Fruit fly (Drosophila melanogaster) whole organism, prepupa: ENCODE measurements around the gene Prosbeta2.

Experiments
- CG10631 ChIP-seq: fragments of 200-800 bp; sonication (Bioruptor generic); optimal IDR thresholded peaks from 2 replicates; lab custom pipeline; 2016; ENCODE audit warnings: missing biosample characterization, missing genetic modification characterization
- CG10669 ChIP-seq: fragments of 200-800 bp; sonication (Bioruptor generic); optimal IDR thresholded peaks from 3 replicates; lab custom pipeline; 2018; ENCODE audit warnings: missing biosample characterization, mild to moderate bottlenecking, missing genetic modification characterization, moderate library complexity
- CG11294 ChIP-seq: fragments of 200-800 bp; sonication (Bioruptor generic); IDR thresholded peaks from 2 replicates; pipeline ENCODE4 v1.3.6; 2022; ENCODE audit warnings: missing biosample characterization, missing genetic modification characterization
- CG11762 ChIP-seq: fragments of 200-800 bp; sonication (Bioruptor generic); optimal IDR thresholded peaks from 3 replicates; lab custom pipeline; 2016; ENCODE audit warnings: missing biosample characterization, missing genetic modification characterization; ENCODE audit not compliant: insufficient read depth
- CG11902 ChIP-seq: fragments of 200-800 bp; sonication (Bioruptor generic); optimal IDR thresholded peaks from 3 replicates; lab custom pipeline; 2016; ENCODE audit warnings: missing biosample characterization, missing genetic modification characterization
- CG15336 ChIP-seq: fragments of 200-800 bp; sonication (Bioruptor generic); IDR thresholded peaks from 2 replicates; pipeline ENCODE4 v1.3.6; 2022; ENCODE audit warnings: missing biosample characterization, missing genetic modification characterization
- CG16779 ChIP-seq: fragments of 200-800 bp; sonication (Bioruptor generic); optimal IDR thresholded peaks from 3 replicates; lab custom pipeline; 2017; ENCODE audit warnings: missing biosample characterization, mild to moderate bottlenecking, missing genetic modification characterization
- CG31627 ChIP-seq: fragments of 200-800 bp; sonication (Bioruptor generic); optimal IDR thresholded peaks from 3 replicates; lab custom pipeline; 2016; ENCODE audit warnings: missing biosample characterization, missing genetic modification characterization
- CG32006 ChIP-seq: fragments of 200-800 bp; sonication (Bioruptor generic); optimal IDR thresholded peaks from 3 replicates; lab custom pipeline; 2017; ENCODE audit warnings: missing biosample characterization, mild to moderate bottlenecking, missing genetic modification characterization
- CG34406 ChIP-seq: fragments of 200-800 bp; sonication (Bioruptor generic); optimal IDR thresholded peaks from 3 replicates; lab custom pipeline; 2016; ENCODE audit warnings: missing biosample characterization, missing genetic modification characterization
- CG3919 ChIP-seq: fragments of 200-800 bp; sonication (Bioruptor generic); optimal IDR thresholded peaks from 3 replicates; lab custom pipeline; 2016; ENCODE audit warnings: missing biosample characterization, missing genetic modification characterization
- CG6163 ChIP-seq: fragments of 200-800 bp; sonication (Bioruptor generic); IDR thresholded peaks from 3 replicates; pipeline ENCODE4 v1.3.6; 2022; ENCODE audit warnings: missing biosample characterization, missing genetic modification characterization
- CG6276 ChIP-seq: fragments of 200-800 bp; sonication (Bioruptor generic); optimal IDR thresholded peaks from 2 replicates; lab custom pipeline; 2017; ENCODE audit warnings: missing biosample characterization, mild to moderate bottlenecking, missing genetic modification characterization
- CG6792 ChIP-seq: fragments of 200-800 bp; sonication (Bioruptor generic); optimal IDR thresholded peaks from 3 replicates; lab custom pipeline; 2016; ENCODE audit warnings: missing biosample characterization, missing genetic modification characterization
- CG6854 ChIP-seq: fragments of 200-800 bp; sonication (Bioruptor generic); optimal IDR thresholded peaks from 2 replicates; lab custom pipeline; 2017; ENCODE audit warnings: missing biosample characterization, mild to moderate bottlenecking, missing genetic modification characterization
- CG7368 ChIP-seq: fragments of 200-800 bp; sonication (Bioruptor generic); optimal IDR thresholded peaks from 3 replicates; lab custom pipeline; 2016; ENCODE audit warnings: missing biosample characterization, missing genetic modification characterization
- CG8119 ChIP-seq: fragments of 200-800 bp; sonication (Bioruptor generic); IDR thresholded peaks from 3 replicates; pipeline ENCODE4 v1.3.6; 2022; ENCODE audit warnings: missing biosample characterization, missing genetic modification characterization
- CG8319 ChIP-seq: fragments of 200-800 bp; sonication (Bioruptor generic); optimal IDR thresholded peaks from 3 replicates; lab custom pipeline; 2016; ENCODE audit warnings: missing biosample characterization, missing genetic modification characterization
- Eip75B ChIP-seq: fragments of 200-800 bp; sonication (Bioruptor generic); optimal IDR thresholded peaks from 3 replicates; lab custom pipeline; 2016; ENCODE audit warnings: missing biosample characterization, missing genetic modification characterization
- Eip78C ChIP-seq: fragments of 200-800 bp; sonication (Bioruptor generic); peaks from one replicate; lab custom pipeline; 2016; ENCODE audit warnings: missing biosample characterization, missing genetic modification characterization
- Eip93F ChIP-seq: fragments of 200-800 bp; sonication (Bioruptor generic); optimal IDR thresholded peaks from 2 replicates; lab custom pipeline; 2016; ENCODE audit warnings: missing biosample characterization, mild to moderate bottlenecking, missing genetic modification characterization
- Ets21C ChIP-seq: fragments of 200-800 bp; sonication (Bioruptor generic); optimal IDR thresholded peaks from 3 replicates; lab custom pipeline; 2016; ENCODE audit warnings: missing biosample characterization, missing genetic modification characterization
- Ets96B ChIP-seq: fragments of 200-800 bp; optimal IDR thresholded peaks from 2 replicates; lab custom pipeline; 2019; ENCODE audit warnings: missing biosample characterization, mild to moderate bottlenecking, missing genetic modification characterization, moderate library complexity
- Gug ChIP-seq: fragments of 200-800 bp; sonication (Bioruptor generic); IDR thresholded peaks from 2 replicates; pipeline ENCODE4 v1.3.6; 2022; ENCODE audit warnings: missing biosample characterization, missing genetic modification characterization
- Hr38 ChIP-seq: sonication (Bioruptor generic); optimal IDR thresholded peaks from 2 replicates; lab custom pipeline; 2016; ENCODE audit warnings: missing biosample characterization, missing genetic modification characterization
- Hr39 ChIP-seq: fragments of 200-800 bp; sonication (Bioruptor generic); optimal IDR thresholded peaks from 2 replicates; lab custom pipeline; 2016; ENCODE audit warnings: missing biosample characterization, missing genetic modification characterization
- Hr4 ChIP-seq: fragments of 200-800 bp; sonication (Bioruptor generic); optimal IDR thresholded peaks from 3 replicates; lab custom pipeline; 2016; ENCODE audit warnings: missing biosample characterization, missing genetic modification characterization
- Met ChIP-seq: fragments of 200-800 bp; sonication (Bioruptor generic); optimal IDR thresholded peaks from 3 replicates; lab custom pipeline; 2016; ENCODE audit warnings: missing biosample characterization, missing genetic modification characterization
- OdsH ChIP-seq: fragments of 200-800 bp; sonication (Bioruptor generic); optimal IDR thresholded peaks from 3 replicates; lab custom pipeline; 2016; ENCODE audit warnings: missing biosample characterization, missing genetic modification characterization
- Smox ChIP-seq: fragments of 200-800 bp; sonication (Bioruptor generic); optimal IDR thresholded peaks from 3 replicates; lab custom pipeline; 2016; ENCODE audit warnings: missing biosample characterization, missing genetic modification characterization
- Sox102F ChIP-seq: fragments of 200-800 bp; sonication (Bioruptor generic); optimal IDR thresholded peaks from 2 replicates; lab custom pipeline; 2016; ENCODE audit warnings: missing biosample characterization, mild to moderate bottlenecking, missing genetic modification characterization
- Sox15 ChIP-seq: fragments of 200-800 bp; sonication (Bioruptor generic); optimal IDR thresholded peaks from 3 replicates; lab custom pipeline; 2016; ENCODE audit warnings: missing biosample characterization, missing genetic modification characterization
- achi ChIP-seq: fragments of 200-800 bp; sonication (Bioruptor generic); optimal IDR thresholded peaks from 3 replicates; lab custom pipeline; 2016; ENCODE audit warnings: missing biosample characterization, missing genetic modification characterization
- cyc ChIP-seq: fragments of 200-800 bp; sonication (Bioruptor generic); optimal IDR thresholded peaks from 3 replicates; lab custom pipeline; 2016; ENCODE audit warnings: missing biosample characterization, missing genetic modification characterization
- dac ChIP-seq: fragments of 200-800 bp; sonication (Bioruptor generic); optimal IDR thresholded peaks from 2 replicates; lab custom pipeline; 2017; ENCODE audit warnings: missing biosample characterization, mild to moderate bottlenecking, missing genetic modification characterization
- eg ChIP-seq: fragments of 200-800 bp; sonication (Bioruptor generic); IDR thresholded peaks from 3 replicates; pipeline ENCODE4 v1.3.6; 2022; ENCODE audit warnings: missing biosample characterization, missing genetic modification characterization
- esn ChIP-seq: fragments of 200-800 bp; sonication (Bioruptor generic); optimal IDR thresholded peaks from 2 replicates; lab custom pipeline; 2016; ENCODE audit warnings: missing biosample characterization, mild to moderate bottlenecking, missing genetic modification characterization, moderate library complexity
- fd59A ChIP-seq: fragments of 200-800 bp; sonication (Bioruptor generic); optimal IDR thresholded peaks from 2 replicates; lab custom pipeline; 2017; ENCODE audit warnings: missing biosample characterization, mild to moderate bottlenecking, missing genetic modification characterization, missing genetic modification reagents
- fd85E ChIP-seq: fragments of 200-800 bp; sonication (Bioruptor generic); optimal IDR thresholded peaks from 3 replicates; lab custom pipeline; 2016; ENCODE audit warnings: missing biosample characterization, missing genetic modification characterization
- fkh ChIP-seq: fragments of 200-800 bp; sonication (Bioruptor generic); optimal IDR thresholded peaks from 3 replicates; lab custom pipeline; 2017; ENCODE audit warnings: missing biosample characterization, mild to moderate bottlenecking, missing genetic modification characterization, moderate library complexity
- net ChIP-seq: fragments of 200-800 bp; sonication (Bioruptor generic); optimal IDR thresholded peaks from 3 replicates; lab custom pipeline; 2016; ENCODE audit warnings: missing biosample characterization, missing genetic modification characterization
- pdm3 ChIP-seq: fragments of 200-800 bp; sonication (Bioruptor generic); optimal IDR thresholded peaks from 3 replicates; lab custom pipeline; 2016; ENCODE audit warnings: missing biosample characterization, missing genetic modification characterization
- spab ChIP-seq: fragments of 200-800 bp; sonication (Bioruptor generic); optimal IDR thresholded peaks from 2 replicates; lab custom pipeline; 2017; ENCODE audit warnings: missing biosample characterization, mild to moderate bottlenecking, missing genetic modification characterization, missing genetic modification reagents
- ss ChIP-seq, 2 experiments: fragments of 200-800 bp; sonication (Bioruptor generic); optimal IDR thresholded peaks; 2 replicates in 1 of 2; 3 replicates in 1 of 2; lab custom pipeline; 2017 to 2018; ENCODE audit warnings: mild to moderate bottlenecking in 2 of 2, missing biosample characterization in 2 of 2, missing genetic modification characterization in 2 of 2, moderate library complexity in 1 of 2
- svp ChIP-seq: fragments of 200-800 bp; sonication (Bioruptor generic); peaks from one replicate; lab custom pipeline; 2016; ENCODE audit warnings: missing biosample characterization, missing genetic modification characterization
- topi ChIP-seq: fragments of 200-800 bp; sonication (Bioruptor generic); optimal IDR thresholded peaks from 3 replicates; lab custom pipeline; 2016; ENCODE audit warnings: missing biosample characterization, missing genetic modification characterization

The Prosbeta2 gene

DNA sequence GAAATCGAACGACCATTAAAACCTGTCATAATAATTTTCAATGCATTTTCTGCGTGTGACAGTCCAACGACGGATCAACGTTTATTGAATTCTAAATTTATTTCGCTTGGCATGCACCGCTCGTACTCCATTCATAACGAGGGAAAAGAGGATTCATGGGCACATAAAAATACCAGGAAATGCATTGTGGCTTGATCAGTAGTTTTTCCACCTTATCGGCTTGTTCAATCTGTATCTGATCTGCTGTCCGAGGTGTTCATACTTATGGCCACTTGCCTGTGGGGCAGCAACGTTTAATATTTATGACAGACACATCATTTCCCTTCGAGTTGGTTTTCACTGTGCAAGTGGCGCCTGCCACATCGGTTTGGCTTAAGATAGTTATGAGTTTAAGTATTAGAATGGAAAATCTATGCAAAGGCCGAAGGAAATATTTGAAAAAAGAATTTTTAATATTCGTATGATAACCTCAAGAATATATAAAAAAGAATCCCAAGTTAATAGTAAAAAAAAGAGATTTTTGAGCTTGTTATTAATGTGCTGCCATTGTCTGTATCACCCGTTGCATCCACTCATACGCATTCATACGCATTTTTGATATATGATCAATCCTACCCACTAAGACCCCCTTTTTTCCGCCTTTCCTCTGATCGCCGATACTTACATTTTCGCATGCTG, 7.7 kb downstream of the Prosbeta2 start (continued):
- TF ChIP-seq Gug (GFP tag; lab: Robert Waterston, UW) (no peak), Sox15 (GFP tag; lab: Kevin White, UChicago) (no peak), CG8319 (GFP tag; lab: Kevin White, UChicago) (no peak), CG32006 (GFP tag; lab: Kevin White, UChicago) (peak; percentile 58), CG31627 (GFP tag; lab: Kevin White, UChicago) (peak; percentile 16), CG6792 (GFP tag; lab: Kevin White, UChicago) (peak; percentile 8), CG11902 (no peak), Hr39 (no peak), CG7368 (GFP tag; lab: Kevin White, UChicago) (no peak), CG11294 (GFP tag; lab: Robert Waterston, UW) (no peak), Smox (peak; percentile 18), OdsH (GFP tag; lab: Kevin White, UChicago) (peak; percentile 58), fd85E (GFP tag; lab: Kevin White, UChicago) (no peak), Met (GFP tag; lab: Kevin White, UChicago) (peak; percentile 42), ss (GFP tag; optimal IDR thresholded peaks at IDR 0.05; lab: Kevin White, UChicago) (peak in 1 of 2 experiments; percentile 16), fkh (GFP tag; lab: Kevin White, UChicago) (no peak), CG10669 (peak; percentile 16), esn (peak; percentile 28)
- TF ChIP-seq, all 60 proteins: peak for 35

DNA sequence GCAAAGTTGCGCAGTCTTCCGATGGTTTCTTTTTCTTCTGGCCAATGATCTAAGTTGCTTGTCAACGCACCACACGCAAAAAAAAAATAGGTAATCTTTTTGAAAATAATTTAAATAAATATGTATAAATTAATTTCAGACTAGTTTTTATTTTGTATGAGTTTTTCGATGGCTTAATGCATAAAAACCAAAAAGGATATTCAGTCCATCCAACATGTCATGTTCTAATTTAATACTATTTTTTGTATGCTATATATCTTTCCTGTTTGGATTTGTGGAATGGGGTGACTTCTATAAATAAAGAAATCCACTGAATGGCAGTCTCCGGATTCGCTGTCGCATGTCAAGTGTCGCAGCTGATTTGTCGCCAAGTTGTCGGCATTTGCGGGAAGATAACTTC, 9.9 kb downstream of the Prosbeta2 start:
- TF ChIP-seq Hr4 (GFP tag; lab: Kevin White, UChicago) (peak; percentile 22), Eip78C (GFP tag; lab: Kevin White, UChicago) (peak; percentile 62), CG6163 (GFP tag; lab: Robert Waterston, UW) (peak; percentile 49; the same call in 1 of the 3 replicates), fd85E (GFP tag; lab: Kevin White, UChicago) (no peak), Met (GFP tag; lab: Kevin White, UChicago) (no peak), Eip93F (no peak), CG31627 (GFP tag; lab: Kevin White, UChicago) (no peak), svp (GFP tag; lab: Kevin White, UChicago) (no peak), topi (GFP tag; lab: Kevin White, UChicago) (no peak), fkh (GFP tag; lab: Kevin White, UChicago) (no peak), Ets21C (no peak), achi (GFP tag; lab: Kevin White, UChicago) (peak; percentile 3), CG11762 (GFP tag; lab: Kevin White, UChicago) (no peak), spab (no peak), Sox15 (GFP tag; lab: Kevin White, UChicago) (no peak), dac (GFP tag; lab: Kevin White, UChicago) (peak; percentile 4), CG6792 (GFP tag; lab: Kevin White, UChicago) (no peak), CG8119 (GFP tag; lab: Robert Waterston, UW) (peak; percentile 30; the same call in 1 of the 3 replicates), Hr39 (no peak), net (no peak), CG15336 (GFP tag; lab: Robert Waterston, UW) (peak; percentile 68), CG32006 (GFP tag; lab: Kevin White, UChicago) (peak; percentile 37), CG34406 (GFP tag; lab: Kevin White, UChicago) (no peak), CG6854 (GFP tag; lab: Kevin White, UChicago) (no peak), esn (no peak), Eip75B (GFP tag; lab: Kevin White, UChicago) (no peak), CG16779 (tag; lab: Kevin White, UChicago) (no peak), Sox102F (GFP tag; lab: Kevin White, UChicago) (no peak), Smox (no peak), cyc (GFP tag; lab: Kevin White, UChicago) (no peak), CG6276 (no peak), Hr38 (GFP tag; lab: Kevin White, UChicago) (no peak), CG3919 (GFP tag; lab: Kevin White, UChicago) (no peak), fd59A (GFP tag; lab: Kevin White, UChicago) (no peak), CG10631 (GFP tag; lab: Kevin White, UChicago) (peak; percentile 30), CG11294 (GFP tag; lab: Robert Waterston, UW) (no peak), eg (GFP tag; lab: Robert Waterston, UW) (peak; percentile 64; the same call in 2 of the 3 replicates), Gug (GFP tag; lab: Robert Waterston, UW) (peak; percentile 43; the same call in 1 of the 2 replicates), Ets96B (no peak), pdm3 (GFP tag; lab: Kevin White, UChicago) (no peak), OdsH (GFP tag; lab: Kevin White, UChicago) (peak; percentile 7)
